Fruit fly (Drosophila melanogaster): ENCODE measurements around the gene Nelf-A.

The Nelf-A gene

DNA sequence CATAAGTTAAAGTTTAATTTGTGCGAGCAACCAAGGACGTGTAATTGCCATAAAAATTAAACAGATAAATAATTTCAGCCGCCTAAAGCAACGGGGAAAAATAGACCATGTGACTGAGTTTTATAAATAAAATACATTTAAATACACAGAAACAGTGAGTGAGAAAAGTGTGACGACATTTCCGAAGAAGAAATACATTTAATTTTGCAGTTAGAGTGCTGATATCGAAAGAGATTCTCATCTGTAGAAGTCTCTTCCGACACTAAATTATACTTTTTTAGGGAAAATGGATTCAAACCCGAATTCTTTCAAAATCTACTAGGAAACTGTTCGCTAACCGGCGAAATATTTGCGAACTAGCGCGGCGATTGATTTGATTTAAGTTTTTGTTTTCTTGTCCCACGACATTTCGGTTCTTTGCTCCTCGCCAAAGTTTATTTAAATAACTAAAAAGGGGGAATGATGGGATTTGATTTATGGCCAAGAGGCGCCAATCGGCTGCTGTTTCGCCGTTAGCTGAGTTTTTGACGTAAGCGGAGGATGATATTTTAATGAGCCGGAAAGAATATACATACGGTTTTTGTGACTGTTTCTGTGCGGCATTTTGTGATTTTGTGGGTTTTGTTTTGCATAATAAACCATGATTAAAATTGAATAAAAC is 33.9 kb upstream of the Nelf-A start:
- TF ChIP-seq CG9948 (tag; optimal IDR thresholded peaks at IDR 0.05) = no peak
- TF ChIP-seq fd96Ca (GFP tag; IDR thresholded peaks at IDR 0.05) = no peak
- TF ChIP-seq gl (tag; optimal IDR thresholded peaks at IDR 0.05) = no peak
- no peak for TF ChIP-seq CG32121 (GFP tag; IDR thresholded peaks at IDR 0.05)

DNA sequence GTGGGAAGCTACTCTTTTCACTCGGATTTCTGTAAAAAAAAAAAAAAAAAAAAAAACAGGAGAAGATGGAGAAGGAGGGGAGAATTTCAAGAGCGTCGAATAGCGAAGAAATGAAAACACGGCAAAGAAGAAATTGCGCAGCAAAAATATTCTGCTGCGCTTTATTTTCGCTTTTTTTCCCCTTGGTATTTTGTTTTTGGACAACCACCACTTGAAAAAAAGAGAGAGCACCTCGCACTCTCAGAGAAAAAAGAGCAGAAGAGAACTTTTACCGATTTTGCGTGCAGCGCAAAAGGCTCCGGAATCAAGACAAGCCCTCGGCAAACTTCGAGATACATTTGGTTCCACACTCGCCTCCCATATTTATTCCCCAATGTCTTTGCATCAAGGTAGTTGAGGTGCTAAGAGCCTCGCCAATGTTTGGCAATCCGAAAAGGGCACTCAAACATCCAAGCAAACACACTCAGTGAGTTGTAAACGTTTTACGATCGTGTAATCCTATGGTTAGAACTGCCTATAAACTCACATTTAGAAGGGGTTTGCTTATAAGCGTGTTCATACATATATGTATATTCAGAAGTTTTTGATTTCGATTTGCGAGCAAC is 32.6 kb upstream of the Nelf-A start:
- TF ChIP-seq Snoo (tag; optimal IDR thresholded peaks at IDR 0.05) = peak; percentile 22
- peak; percentile 15 for TF ChIP-seq CG13204 (GFP tag; optimal IDR thresholded peaks at IDR 0.05)
- TF ChIP-seq CG12605 (GFP tag; IDR thresholded peaks at IDR 0.05) = no peak

DNA sequence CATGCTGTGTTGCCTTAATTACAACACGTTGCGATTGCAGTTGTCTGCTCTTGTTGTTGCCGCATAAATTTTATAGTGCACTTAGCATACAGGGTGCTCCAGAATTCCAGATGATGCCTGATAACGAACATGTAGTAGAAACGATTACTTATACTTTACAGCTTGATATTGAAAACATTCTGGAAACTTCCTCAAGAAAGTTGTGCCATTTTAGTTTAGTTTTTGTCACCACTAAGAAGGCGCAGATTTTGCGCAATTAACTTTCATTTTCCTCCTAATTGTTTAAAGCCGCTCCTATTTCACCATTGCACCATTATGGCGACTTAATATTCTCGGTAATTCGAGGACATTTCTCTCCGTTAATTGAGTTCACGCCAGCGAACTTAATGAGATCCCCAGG is 31.2 kb upstream of the Nelf-A start:
- TF ChIP-seq CG9948 (tag; optimal IDR thresholded peaks at IDR 0.05) = peak; percentile 31
- TF ChIP-seq CG4496 (GFP tag; IDR thresholded peaks at IDR 0.05) = no peak
- TF ChIP-seq CG12605 (GFP tag; IDR thresholded peaks at IDR 0.05) = no peak
- TF ChIP-seq Pif1B (GFP tag; optimal IDR thresholded peaks at IDR 0.05) = peak; percentile 5
- no peak for TF ChIP-seq EcR (GFP tag; optimal IDR thresholded peaks at IDR 0.05)
- TF ChIP-seq CG17806 (tag; optimal IDR thresholded peaks at IDR 0.05) = peak; percentile 30
- peak; percentile 4 for TF ChIP-seq Pif1A (GFP tag; optimal IDR thresholded peaks at IDR 0.05)
- TF ChIP-seq gl (tag; optimal IDR thresholded peaks at IDR 0.05) = no peak
- TF ChIP-seq rn (GFP tag; IDR thresholded peaks at IDR 0.05) = no peak
- no peak for TF ChIP-seq CG10348 (GFP tag; IDR thresholded peaks at IDR 0.05)
- TF ChIP-seq Snoo (tag; optimal IDR thresholded peaks at IDR 0.05) = no peak
- TF ChIP-seq CG15710 (tag; optimal IDR thresholded peaks at IDR 0.05) = peak; percentile 37
- TF ChIP-seq CG32121 (GFP tag; IDR thresholded peaks at IDR 0.05) = no peak
- peak; percentile 22 for TF ChIP-seq CG13204 (GFP tag; optimal IDR thresholded peaks at IDR 0.05)
- no peak for TF ChIP-seq CG8301 (tag; optimal IDR thresholded peaks at IDR 0.05)
- TF ChIP-seq CG34367 (tag; optimal IDR thresholded peaks at IDR 0.05) = no peak
- TF ChIP-seq fd96Ca (GFP tag; IDR thresholded peaks at IDR 0.05) = no peak
- peak; percentile 46 for TF ChIP-seq CG8159 (tag; optimal IDR thresholded peaks at IDR 0.05)
- no peak for TF ChIP-seq Ets98B (GFP tag; IDR thresholded peaks at IDR 0.05)
- no peak for TF ChIP-seq CG14655 (GFP tag; optimal IDR thresholded peaks at IDR 0.05)
- TF ChIP-seq D1 (tag; optimal IDR thresholded peaks at IDR 0.05) = no peak

DNA sequence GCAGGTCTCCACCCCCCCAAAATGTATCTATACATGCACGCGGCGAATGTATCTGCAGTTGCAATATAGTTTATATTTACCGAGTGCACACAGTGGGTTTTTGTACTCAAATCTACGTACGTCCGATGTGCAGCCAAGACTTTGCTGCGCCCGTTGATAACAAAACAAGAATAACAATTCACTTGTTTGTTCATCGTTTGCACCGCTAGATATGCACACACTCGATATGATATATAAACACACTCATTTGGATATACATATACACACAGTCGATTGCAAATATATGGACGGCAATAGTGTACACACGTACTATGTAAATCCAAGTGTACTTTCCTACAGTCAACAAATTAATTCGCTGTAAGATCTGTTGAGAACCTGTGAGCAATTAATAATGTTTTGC is 29.8 kb upstream of the Nelf-A start:
- TF ChIP-seq Pif1B (GFP tag; optimal IDR thresholded peaks at IDR 0.05) (no peak), CG32121 (GFP tag; IDR thresholded peaks at IDR 0.05) (0 out of 2 replicates have a peak, but pooled peaks have one; percentile 18)

DNA sequence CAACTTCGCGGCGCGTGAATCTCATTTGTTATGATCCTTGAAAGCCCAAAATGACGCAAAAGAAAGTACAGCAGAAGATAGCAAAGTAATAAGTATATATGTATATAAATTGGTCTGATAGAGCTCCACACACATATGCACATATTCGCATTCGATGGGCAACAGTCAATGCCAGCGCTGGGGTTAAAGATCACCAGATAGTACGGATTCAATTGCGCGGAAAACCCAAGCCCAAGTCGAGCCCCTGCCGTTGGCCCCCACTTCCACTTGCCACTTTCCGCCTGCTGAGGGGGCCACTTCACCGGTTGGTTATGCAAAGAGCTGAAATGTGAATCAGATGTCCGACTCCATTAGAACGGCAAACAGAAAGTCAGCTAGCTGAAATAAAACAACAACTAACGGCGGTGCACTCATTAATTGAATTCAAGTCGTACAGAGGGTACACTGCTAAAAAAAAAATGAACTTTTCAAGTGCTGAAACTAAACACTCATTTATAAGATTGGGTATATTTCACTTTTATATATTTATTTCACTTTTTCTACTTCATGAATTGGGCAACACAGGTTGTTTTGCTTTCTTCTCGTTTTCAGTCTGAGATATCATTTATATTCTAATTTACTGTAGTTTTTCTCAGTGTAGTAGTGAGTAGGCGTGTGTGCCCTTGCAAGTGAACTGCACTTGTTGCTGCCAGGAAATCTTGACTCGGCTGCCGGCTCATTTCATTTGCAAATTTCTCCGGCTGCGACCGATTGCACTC is 28.1 kb upstream of the Nelf-A start:
- TF ChIP-seq Pif1B (GFP tag; optimal IDR thresholded peaks at IDR 0.05) (peak; percentile 2), CG32121 (GFP tag; IDR thresholded peaks at IDR 0.05) (peak; percentile 41; the same call in 1 of the 2 replicates), CG12605 (GFP tag; IDR thresholded peaks at IDR 0.05) (0 out of 2 replicates have a peak, but pooled peaks have one; percentile 39), Snoo (tag; optimal IDR thresholded peaks at IDR 0.05) (peak; percentile 18), CG14655 (GFP tag; optimal IDR thresholded peaks at IDR 0.05) (peak; percentile 66), Pif1A (GFP tag; optimal IDR thresholded peaks at IDR 0.05) (peak; percentile 43), D1 (tag; optimal IDR thresholded peaks at IDR 0.05) (no peak), EcR (GFP tag; optimal IDR thresholded peaks at IDR 0.05) (no peak), gl (tag; optimal IDR thresholded peaks at IDR 0.05) (no peak), fd96Ca (GFP tag; IDR thresholded peaks at IDR 0.05) (0 out of 3 replicates have a peak, but pooled peaks have one; percentile 15), CG34367 (tag; optimal IDR thresholded peaks at IDR 0.05) (peak; percentile 26), CG15710 (tag; optimal IDR thresholded peaks at IDR 0.05) (peak; percentile 56), Ets98B (GFP tag; IDR thresholded peaks at IDR 0.05) (peak; percentile 29), rn (GFP tag; IDR thresholded peaks at IDR 0.05) (no peak), CG8159 (tag; optimal IDR thresholded peaks at IDR 0.05) (peak; percentile 68), CG17806 (tag; optimal IDR thresholded peaks at IDR 0.05) (peak; percentile 53), CG4496 (GFP tag; IDR thresholded peaks at IDR 0.05) (peak; percentile 62; the same call in 2 of the 3 replicates), CG9948 (tag; optimal IDR thresholded peaks at IDR 0.05) (peak; percentile 42), CG8301 (tag; optimal IDR thresholded peaks at IDR 0.05) (peak; percentile 62)

DNA sequence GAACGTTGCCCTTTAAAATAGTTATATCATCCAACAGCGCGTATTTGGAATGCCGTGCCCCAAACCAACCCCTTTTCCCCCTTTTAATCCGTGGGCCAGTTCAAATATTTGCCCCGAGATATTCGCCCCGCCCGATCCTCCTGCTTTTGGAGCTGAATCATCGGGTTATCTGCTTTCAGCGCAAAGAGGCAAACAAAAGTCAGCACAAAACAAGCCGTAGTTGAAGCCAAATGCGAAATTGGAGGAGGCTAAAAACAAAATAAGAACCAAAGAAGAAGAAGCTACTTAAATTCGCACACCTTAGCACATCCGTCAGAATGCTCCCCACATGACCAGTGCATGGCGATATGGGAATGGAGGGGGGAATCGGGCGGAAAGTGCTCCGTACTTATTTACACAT is 25.9 kb upstream of the Nelf-A start:
- TF ChIP-seq CG17806 (tag; optimal IDR thresholded peaks at IDR 0.05) = no peak
- no peak for TF ChIP-seq EcR (GFP tag; optimal IDR thresholded peaks at IDR 0.05)
- TF ChIP-seq CG10348 (GFP tag; IDR thresholded peaks at IDR 0.05) = no peak
- TF ChIP-seq CG8159 (tag; optimal IDR thresholded peaks at IDR 0.05) = no peak
- TF ChIP-seq D1 (tag; optimal IDR thresholded peaks at IDR 0.05) = no peak
- no peak for TF ChIP-seq CG14655 (GFP tag; optimal IDR thresholded peaks at IDR 0.05)
- no peak for TF ChIP-seq Ets98B (GFP tag; IDR thresholded peaks at IDR 0.05)
- TF ChIP-seq gl (tag; optimal IDR thresholded peaks at IDR 0.05) = no peak
- TF ChIP-seq CG12605 (GFP tag; IDR thresholded peaks at IDR 0.05) = no peak
- no peak for TF ChIP-seq CG15710 (tag; optimal IDR thresholded peaks at IDR 0.05)
- TF ChIP-seq CG13204 (GFP tag; optimal IDR thresholded peaks at IDR 0.05) = no peak
- no peak for TF ChIP-seq CG32121 (GFP tag; IDR thresholded peaks at IDR 0.05)
- TF ChIP-seq CG4496 (GFP tag; IDR thresholded peaks at IDR 0.05) = no peak
- no peak for TF ChIP-seq CG9948 (tag; optimal IDR thresholded peaks at IDR 0.05)
- no peak for TF ChIP-seq CG8301 (tag; optimal IDR thresholded peaks at IDR 0.05)
- TF ChIP-seq Pif1B (GFP tag; optimal IDR thresholded peaks at IDR 0.05) = no peak
- no peak for TF ChIP-seq Snoo (tag; optimal IDR thresholded peaks at IDR 0.05)
- TF ChIP-seq rn (GFP tag; IDR thresholded peaks at IDR 0.05) = no peak

Data from whole organism, pupa.